Worm (Caenorhabditis elegans) whole organism, young adult: Measurements from ENCODE around the gene stip-1.

Experiments
- F57C9.4 ChIP-seq: sonication (generic microtip); optimal IDR thresholded peaks from 2 replicates; lab custom pipeline; 2017; ENCODE audit warnings: mild to moderate bottlenecking, missing genetic modification characterization, missing compliant biosample characterization
- K11D2.4 ChIP-seq: fragments of 200-800 bp; sonication (Bioruptor generic); IDR thresholded peaks from 2 replicates; pipeline ENCODE4 v1.3.6; 2022; ENCODE audit warnings: missing genetic modification reagents, missing genetic modification characterization, missing compliant biosample characterization
- Y95B8A.8 ChIP-seq: fragments of 200-800 bp; sonication (Bioruptor generic); IDR thresholded peaks from 2 replicates; pipeline ENCODE4 v1.3.6; 2022; ENCODE audit warnings: missing genetic modification reagents, missing genetic modification characterization, missing compliant biosample characterization
- ets-4 ChIP-seq: fragments of 200-800 bp; sonication (Bioruptor generic); optimal IDR thresholded peaks from 2 replicates; lab custom pipeline; 2018; ENCODE audit warnings: mild to moderate bottlenecking, missing genetic modification characterization, missing compliant biosample characterization
- nhr-179 ChIP-seq: sonication (generic microtip); optimal IDR thresholded peaks from 2 replicates; lab custom pipeline; 2016; ENCODE audit warnings: mild to moderate bottlenecking, missing genetic modification characterization, missing compliant biosample characterization
- pbrm-1 ChIP-seq: fragments of 200-800 bp; sonication (Bioruptor generic); IDR thresholded peaks from 2 replicates; pipeline ENCODE4 v1.3.6; 2022; ENCODE audit warnings: missing genetic modification reagents, missing genetic modification characterization, missing compliant biosample characterization
- snpc-4 ChIP-seq, 5 experiments: fragments of 150-350 bp in 1 of 5; sonication (generic microtip) in 4 of 5; optimal IDR thresholded peaks; 2 replicates each; lab custom pipeline; 2014 to 2018; ENCODE audit warnings: missing genetic modification characterization in 5 of 5, missing biosample characterization in 3 of 5, antibody characterized with exemption in 2 of 5, mild to moderate bottlenecking in 2 of 5, missing compliant biosample characterization in 2 of 5, missing genotype in 2 of 5, moderate library complexity in 2 of 5, missing genetic modification reagents in 1 of 5
- tbx-9 ChIP-seq: sonication (generic microtip); optimal IDR thresholded peaks from 2 replicates; lab custom pipeline; 2016; ENCODE audit warnings: borderline replicate concordance, missing genetic modification characterization, inconsistent platforms, missing compliant biosample characterization
- unc-130 ChIP-seq: sonication (generic microtip); optimal IDR thresholded peaks from 2 replicates; lab custom pipeline; 2016; ENCODE audit warnings: missing genetic modification reagents, missing genetic modification characterization, missing compliant biosample characterization
- xnd-1 ChIP-seq: sonication (generic microtip); optimal IDR thresholded peaks from 2 replicates; lab custom pipeline; 2016; ENCODE audit warnings: missing genotype, missing genetic modification reagents, missing genetic modification characterization, missing compliant biosample characterization
- zfh-2 ChIP-seq: fragments of 200-800 bp; sonication (Bioruptor generic); conservative IDR thresholded peaks from 2 replicates; pipeline ENCODE4 v1.3.6; 2022; ENCODE audit warnings: missing genetic modification reagents, missing genetic modification characterization, missing compliant biosample characterization

- no peak for TF ChIP-seq tbx-9 (tag; lab: Kevin White, UChicago)
- TF ChIP-seq unc-130 (GFP tag; lab: Kevin White, UChicago) = no peak
- TF ChIP-seq zfh-2 (GFP tag; lab: Robert Waterston, UW) = no peak
- no peak for TF ChIP-seq K11D2.4
- no peak for TF ChIP-seq F57C9.4 (tag; lab: Kevin White, UChicago)
- no peak for TF ChIP-seq snpc-4 (GFP tag; optimal IDR thresholded peaks at IDR 0.05; lab: Kevin White, UChicago)
- TF ChIP-seq snpc-4 (tag; optimal IDR thresholded peaks at IDR 0.05; lab: Kevin White, UChicago) = no peak
- TF ChIP-seq nhr-179 (tag; lab: Kevin White, UChicago) = no peak
- no peak for TF ChIP-seq xnd-1 (tag; lab: Kevin White, UChicago)
- TF ChIP-seq Y95B8A.8 (GFP tag; lab: Robert Waterston, UW) = no peak
- TF ChIP-seq ets-4 (GFP tag; lab: Kevin White, UChicago) = no peak
- no peak for TF ChIP-seq pbrm-1 (GFP tag; lab: Robert Waterston, UW)
These were observed 23.8 kb upstream of the stip-1 start for ce11 chrII:10373536-10374169.
